Worm (Caenorhabditis elegans): ENCODE results near the gene acl-5.

ce11 chrX:10338761-10339160, 11.5 kb upstream of the acl-5 start:
- TF ChIP-seq lin-13 (GFP tag; optimal IDR thresholded peaks at IDR 0.05) = no peak
- no peak for TF ChIP-seq ztf-4 (tag; optimal IDR thresholded peaks at IDR 0.05)
- TF ChIP-seq mab-5 (tag; optimal IDR thresholded peaks at IDR 0.05) = no peak
- TF ChIP-seq ama-1 (optimal IDR thresholded peaks at IDR 0.05) = no peak
- no peak for TF ChIP-seq egl-27 (tag; optimal IDR thresholded peaks at IDR 0.05)
- TF ChIP-seq nhr-11 (tag; optimal IDR thresholded peaks at IDR 0.05) = no peak
- no peak for TF ChIP-seq fos-1 (tag; optimal IDR thresholded peaks at IDR 0.05)
- TF ChIP-seq ZK546.5 (tag; optimal IDR thresholded peaks at IDR 0.05) = no peak
- TF ChIP-seq lsy-2 (tag; optimal IDR thresholded peaks at IDR 0.05) = no peak
- TF ChIP-seq unc-62 (GFP tag; optimal IDR thresholded peaks at IDR 0.05) = no peak

Data from whole organism, L2 larva.